Worm (Caenorhabditis elegans): ENCODE measurements around the gene ret-1.

Gene ret-1

DNA sequence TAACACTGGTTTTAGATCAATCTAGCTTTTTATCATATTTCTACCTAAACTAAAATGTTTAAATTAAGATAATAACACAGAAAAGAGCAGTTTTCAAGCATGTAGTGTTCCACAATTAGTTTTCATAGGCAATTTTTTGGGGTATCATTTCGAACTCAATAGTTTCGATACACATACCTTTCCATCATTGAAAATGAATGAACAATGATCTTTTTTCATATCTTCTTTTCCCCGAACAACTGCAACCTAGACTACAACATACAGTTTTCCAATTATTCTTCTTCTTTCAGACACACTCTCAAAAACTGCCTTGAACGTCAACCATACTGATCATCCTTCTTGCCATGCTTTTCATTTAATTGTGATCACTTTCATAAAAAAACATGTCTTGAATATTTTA, 23.1 kb downstream of the ret-1 start, which contains the start of gene W06A7.4:
Gene W06A7.4 (plus strand): TSS at position 301 of the 400 bp plus-strand sequence.
- no peak for TF ChIP-seq unc-62 (GFP tag; optimal IDR thresholded peaks at IDR 0.05)

DNA sequence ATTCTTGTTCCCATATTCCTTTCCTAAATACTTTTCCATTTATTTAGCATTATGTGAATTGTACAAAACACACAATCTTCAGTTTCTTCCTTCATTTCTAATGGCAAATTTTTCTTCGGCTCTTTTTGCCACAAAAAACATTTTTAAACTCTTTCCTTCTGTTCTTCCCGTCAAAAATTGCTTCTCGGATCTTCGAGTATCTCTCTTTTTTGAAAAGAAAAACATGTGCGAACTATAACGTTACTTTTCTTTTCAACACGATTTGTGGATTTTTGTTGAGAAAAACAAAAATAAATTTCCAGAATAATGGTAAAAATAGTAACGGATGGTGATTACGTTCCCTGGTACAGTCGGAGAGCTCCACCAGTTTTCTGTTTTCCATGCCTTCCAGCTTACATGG, 25.7 kb downstream of the ret-1 start, which contains the start of gene W06A7.2:
Gene W06A7.2 (plus strand): TSS at position 301 of the 400 bp plus-strand sequence.
- no peak for TF ChIP-seq unc-62 (GFP tag; optimal IDR thresholded peaks at IDR 0.05)

DNA sequence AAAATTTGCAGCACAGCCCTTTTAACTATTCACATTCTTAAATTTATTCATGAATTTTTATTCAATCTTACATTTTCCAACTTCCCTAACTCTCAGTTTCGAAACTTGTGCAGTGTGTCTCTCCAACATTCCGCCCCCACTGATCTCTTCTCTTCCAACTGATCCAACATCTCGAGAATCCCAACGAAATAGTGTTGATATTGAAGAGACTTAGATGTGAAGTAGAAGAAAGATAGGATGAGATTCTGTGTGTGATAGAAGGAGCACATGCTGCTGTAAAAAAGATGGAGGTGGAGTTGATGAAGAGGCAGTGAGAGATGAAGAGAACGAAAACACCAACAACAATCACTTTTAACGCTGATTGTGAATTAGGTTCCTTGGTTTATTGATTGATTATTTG, 26.9 kb downstream of the ret-1 start:
- TF ChIP-seq unc-62 (GFP tag; optimal IDR thresholded peaks at IDR 0.05) = no peak

DNA sequence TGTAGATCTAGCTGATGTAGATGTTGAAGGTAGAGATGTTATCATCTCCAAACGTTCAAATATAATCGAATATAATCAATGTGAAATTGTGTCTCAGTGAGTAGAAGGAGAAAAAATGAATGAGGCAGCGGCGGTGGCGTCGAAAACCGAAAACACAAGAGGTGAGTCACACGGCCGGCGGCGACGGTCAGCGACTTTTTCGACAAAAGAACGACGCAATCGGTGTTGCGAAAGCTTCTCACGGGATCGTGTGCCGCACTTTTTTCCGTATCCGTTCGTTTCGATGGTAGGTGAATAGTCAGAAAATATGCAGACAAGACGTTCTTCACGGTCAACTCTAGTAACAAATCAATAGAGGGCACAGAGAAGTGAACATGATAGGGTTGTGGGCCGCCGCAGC, 31.7 kb downstream of the ret-1 start, which contains the start of gene rin-1:
Gene rin-1 (minus strand): TSS at position 101 of the 400 bp plus-strand sequence.
- TF ChIP-seq unc-62 (GFP tag; optimal IDR thresholded peaks at IDR 0.05) = no peak

DNA sequence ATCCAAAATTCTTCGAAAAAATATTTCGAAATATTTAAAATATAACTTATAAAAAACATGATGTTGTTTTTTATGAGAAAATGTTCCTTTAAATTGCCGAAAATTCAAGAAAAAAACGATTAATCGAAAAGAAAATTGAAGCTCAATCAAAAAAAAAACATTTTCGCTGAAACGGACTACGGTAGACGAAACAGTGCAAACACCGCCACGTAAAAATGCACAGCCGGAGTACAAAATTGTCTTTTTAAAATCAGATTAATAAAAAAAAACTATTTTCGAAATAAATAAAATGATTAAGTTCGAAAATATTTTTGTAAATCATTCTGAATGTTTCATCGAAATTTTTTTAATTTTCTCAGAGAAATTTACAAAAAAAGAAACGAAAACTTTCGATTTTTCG, 33.6 kb downstream of the ret-1 start:
- no peak for TF ChIP-seq unc-62 (GFP tag; optimal IDR thresholded peaks at IDR 0.05)

DNA sequence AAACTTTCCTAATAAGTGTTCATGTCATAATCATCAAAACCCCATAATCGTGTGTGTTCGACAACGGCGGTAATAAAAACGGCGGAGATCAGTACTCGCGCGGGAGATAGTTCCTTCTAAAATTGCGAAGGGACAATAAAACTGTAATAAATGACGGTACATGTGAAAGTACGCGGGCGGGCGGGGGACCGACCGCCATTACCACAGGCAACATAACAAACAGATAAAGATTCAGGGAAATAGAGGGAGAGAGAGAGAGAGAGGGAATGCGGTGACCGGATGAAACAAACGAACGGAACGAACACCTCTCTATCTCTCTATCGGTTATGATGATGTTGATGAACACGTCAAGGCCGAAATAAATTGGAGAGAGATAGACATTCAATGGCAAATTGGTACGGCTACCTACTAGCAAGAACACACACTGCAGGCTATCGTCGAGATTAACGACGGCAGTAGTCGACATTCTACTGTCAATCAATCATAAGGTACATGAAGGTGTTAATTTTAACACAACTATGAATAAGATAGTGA, 40.9 kb downstream of the ret-1 start:
- TF ChIP-seq unc-62 (GFP tag; optimal IDR thresholded peaks at IDR 0.05) = no peak

DNA sequence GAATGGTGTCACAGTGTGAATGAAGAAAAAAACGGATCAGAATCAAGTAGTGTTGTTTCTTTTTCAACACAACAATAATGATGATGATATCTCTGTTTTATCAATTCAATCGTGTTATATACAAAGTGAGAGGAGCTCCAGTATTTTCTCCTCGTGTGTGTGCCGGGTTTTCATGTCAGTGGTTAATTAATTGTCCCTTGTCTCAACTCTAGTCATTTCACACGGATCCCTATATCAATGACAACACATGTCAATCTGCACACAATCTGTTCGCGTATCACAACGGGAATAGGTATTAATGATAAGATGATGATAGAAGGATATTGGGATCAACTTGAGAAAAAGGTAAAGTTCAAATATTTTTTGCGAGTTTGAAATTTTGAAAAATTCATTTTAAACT, 46.8 kb downstream of the ret-1 start:
- TF ChIP-seq unc-62 (GFP tag; optimal IDR thresholded peaks at IDR 0.05) = no peak

DNA sequence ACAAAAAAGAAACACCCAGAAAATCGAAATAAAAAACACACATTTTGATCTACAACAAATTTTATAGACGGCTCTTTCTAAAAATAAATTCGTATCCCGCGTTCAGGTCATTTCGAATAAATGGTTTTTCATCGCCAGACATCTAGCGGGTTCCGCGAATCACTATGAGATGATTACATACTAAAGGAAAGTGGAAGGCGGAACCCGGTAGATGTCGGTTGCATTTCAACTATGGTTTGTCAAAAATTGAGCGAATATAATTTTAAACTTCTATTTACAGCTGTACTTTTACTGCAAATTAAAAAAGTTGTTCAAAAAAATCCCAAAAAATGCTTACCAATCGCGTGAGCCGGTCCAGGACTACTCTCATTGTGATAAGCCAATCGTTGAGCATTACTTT, 49.3 kb downstream of the ret-1 start:
- TF ChIP-seq unc-62 (GFP tag; optimal IDR thresholded peaks at IDR 0.05) = no peak

DNA sequence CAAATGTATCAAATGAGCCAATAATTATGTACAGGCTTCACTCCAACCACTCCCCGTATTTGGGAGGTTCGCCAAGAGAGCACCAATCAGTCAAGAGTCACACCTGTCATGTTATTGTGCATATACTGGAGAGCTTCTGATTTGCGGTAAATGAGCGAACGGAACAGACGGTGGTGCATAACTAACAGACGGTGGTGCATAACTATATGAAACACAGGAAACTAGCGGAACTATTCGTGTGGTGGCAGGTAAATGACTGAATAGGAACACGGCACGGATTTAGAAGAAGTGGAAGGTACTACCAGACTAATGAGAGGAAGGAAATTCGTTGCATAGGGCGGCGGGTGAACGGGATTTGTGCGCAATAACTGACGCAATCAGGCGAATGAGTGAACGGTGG, 54.2 kb downstream of the ret-1 start:
- TF ChIP-seq unc-62 (GFP tag; optimal IDR thresholded peaks at IDR 0.05) = no peak

DNA sequence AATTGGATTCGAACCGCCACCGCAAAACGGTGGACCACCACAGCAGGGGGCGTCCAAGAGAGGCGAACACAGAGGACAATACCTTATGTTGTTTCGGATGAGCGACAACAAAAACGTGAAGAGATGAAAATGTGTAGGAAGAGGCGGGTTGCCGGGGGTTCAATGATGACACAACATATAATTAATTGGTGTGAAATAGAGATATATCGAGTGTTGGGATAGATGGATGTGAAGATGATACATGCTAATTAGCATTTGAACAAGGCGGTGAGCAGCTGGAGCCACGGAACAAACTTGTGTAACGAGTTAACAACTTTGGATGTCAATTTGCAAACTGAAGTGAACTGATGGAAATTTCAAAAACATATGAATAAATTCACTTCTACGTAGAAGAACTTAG, 54.9 kb downstream of the ret-1 start:
- no peak for TF ChIP-seq unc-62 (GFP tag; optimal IDR thresholded peaks at IDR 0.05)

DNA sequence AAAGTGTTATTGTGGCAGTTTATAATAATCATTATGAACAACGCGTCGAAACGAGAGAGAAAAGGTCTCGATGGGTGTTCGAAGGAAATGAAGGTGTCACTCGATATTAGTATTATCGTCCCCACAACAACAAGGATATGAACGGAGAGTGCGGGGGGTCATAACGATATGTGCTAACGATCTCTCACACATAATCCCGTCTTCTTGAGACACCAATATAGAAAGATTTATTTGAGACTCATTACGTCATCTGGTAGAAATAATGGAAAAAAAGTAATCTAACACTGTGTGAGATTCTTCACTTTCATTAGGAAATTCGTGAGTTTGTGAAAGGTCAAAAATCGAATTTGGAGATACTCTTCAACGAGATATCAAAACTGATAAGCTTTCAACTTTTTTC, 55.5 kb downstream of the ret-1 start:
- TF ChIP-seq unc-62 (GFP tag; optimal IDR thresholded peaks at IDR 0.05) = no peak

DNA sequence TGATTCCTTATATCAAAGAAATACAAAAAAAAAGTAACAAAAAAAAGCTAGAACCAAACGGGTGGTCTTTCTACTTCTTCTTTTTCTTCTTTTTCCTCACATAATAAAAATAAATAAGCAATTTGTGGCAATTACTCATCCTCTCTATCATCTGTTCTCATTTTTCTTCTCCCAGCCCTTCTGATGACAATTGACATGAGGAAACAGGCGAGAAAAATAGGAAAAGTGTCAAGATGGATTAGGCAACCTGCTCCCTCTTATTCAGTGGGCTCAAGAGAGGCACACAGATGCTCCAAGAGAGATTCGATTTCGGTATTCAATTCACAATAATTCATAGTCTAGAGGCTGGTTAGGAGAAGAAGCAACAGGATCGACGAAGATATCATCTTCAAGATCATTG, 56.4 kb downstream of the ret-1 start:
- TF ChIP-seq unc-62 (GFP tag; optimal IDR thresholded peaks at IDR 0.05) = no peak

DNA sequence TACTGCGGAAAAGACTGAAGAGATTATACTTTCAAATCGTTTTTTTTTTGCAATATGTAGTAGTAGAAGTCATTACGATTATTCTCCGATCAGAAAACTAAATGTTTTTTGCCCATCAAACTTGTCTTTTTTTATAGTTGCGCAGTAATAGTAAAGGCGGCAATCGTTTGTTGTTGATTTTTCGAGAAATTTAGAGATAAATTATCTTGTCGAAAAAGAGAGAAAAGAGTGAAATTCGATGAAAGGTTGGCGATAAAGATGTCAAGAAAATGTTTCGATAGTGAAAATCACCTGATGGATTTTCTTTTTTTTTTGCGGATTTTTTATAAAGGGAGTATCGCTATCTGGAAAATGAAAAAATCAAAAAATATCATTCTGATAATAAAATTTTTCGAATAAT, 58.8 kb downstream of the ret-1 start:
- TF ChIP-seq unc-62 (GFP tag; optimal IDR thresholded peaks at IDR 0.05) = no peak

DNA sequence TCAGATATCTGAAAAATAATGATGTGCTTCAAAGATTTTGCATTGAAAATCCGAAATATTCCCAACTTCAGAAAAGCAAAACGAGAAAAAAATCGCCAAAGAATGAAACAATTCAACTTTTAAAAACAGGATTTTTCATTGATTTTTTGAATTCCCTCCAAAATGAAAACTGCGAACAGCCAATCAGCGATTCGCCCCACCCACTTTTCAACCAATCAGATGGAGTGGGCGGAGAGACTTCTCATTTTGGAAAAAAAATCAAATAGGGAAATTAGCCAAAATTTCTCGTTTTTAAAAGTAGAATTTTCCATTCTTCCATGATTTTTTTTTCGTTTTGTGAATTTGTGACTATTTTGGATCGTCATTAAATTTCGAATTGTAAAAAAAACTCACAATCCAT, 62.4 kb downstream of the ret-1 start:
- no peak for TF ChIP-seq unc-62 (GFP tag; optimal IDR thresholded peaks at IDR 0.05)

DNA sequence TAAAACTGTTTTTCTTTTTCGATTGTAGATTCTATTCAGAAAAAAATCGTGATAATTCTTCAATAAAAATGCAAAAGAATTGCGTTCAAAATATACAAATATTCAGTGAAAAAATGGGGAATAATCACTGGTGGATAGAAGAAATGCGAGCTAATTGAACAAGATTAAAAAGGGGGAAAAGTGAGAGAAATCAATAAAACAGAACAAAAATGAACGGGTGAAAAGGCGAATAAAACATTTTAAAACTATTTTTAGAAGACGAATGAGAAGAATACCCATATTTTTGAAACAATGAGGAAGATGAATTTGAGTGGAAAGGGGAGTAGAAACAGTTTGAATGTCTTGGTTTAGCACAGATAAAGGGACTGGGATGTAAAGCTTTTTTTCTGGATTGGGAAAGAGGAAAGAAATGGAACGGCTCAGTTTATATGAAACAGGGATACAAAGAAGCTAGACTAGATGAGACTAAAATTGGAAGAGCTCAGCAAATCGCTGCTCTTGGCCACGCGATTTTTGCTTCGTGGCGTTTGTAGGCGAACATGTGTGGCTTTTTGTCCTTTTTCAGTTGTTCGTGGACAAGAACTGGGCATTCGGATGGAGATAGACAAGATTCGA, 62.9 kb downstream of the ret-1 start, which contains the start of gene Y50E8A.12:
Gene Y50E8A.12 (minus strand): TSS at position 51 of the 615 bp plus-strand sequence.
- no peak for TF ChIP-seq unc-62 (GFP tag; optimal IDR thresholded peaks at IDR 0.05)

DNA sequence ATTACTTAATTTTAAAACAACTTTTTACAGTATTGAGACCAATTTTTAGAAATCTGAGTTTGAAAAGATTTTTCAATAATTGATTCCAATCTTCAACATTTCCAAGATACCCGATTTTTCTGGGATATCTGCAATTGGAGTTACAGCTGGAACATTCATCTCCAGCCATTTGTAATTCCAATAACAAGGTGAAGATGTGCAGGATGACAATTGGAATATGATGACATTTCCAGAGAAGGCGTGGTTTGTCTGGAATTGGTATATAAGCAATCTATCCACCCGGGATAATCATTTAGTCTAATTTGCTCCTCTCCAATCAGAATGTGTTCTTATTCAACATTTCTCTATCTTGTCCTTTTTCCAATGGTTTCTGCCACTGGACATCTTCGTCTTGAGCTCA, 66.1 kb downstream of the ret-1 start, which contains the start of gene Y50E8A.11:
Gene Y50E8A.11 (plus strand): TSS at position 301 of the 400 bp plus-strand sequence.
- no peak for TF ChIP-seq unc-62 (GFP tag; optimal IDR thresholded peaks at IDR 0.05)

DNA sequence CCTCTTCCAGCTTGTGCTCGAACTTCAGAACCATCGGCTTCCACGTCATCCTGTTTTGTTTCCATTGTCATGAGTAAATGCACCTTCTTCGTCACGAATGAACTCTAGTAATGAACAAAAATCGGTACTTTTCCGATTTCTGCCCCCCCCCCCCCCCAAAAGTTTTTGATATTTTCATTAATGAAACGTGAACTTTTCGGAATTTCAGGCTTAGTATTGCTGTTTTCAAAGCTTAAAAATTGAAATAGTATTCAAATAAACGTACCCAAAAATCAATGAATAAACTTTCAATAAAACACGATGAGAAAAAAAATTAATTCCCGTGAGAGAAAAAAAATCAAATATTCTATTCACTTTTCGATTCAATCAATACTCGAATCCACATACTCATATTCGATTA, 67.6 kb downstream of the ret-1 start, which contains the start of the genes scrm-7 and Y50E8A.10:
Gene scrm-7 (minus strand): TSS at position 101 of the 400 bp plus-strand sequence.
Gene Y50E8A.10 (plus strand): TSS at position 353 of the 400 bp plus-strand sequence.
- no peak for TF ChIP-seq unc-62 (GFP tag; optimal IDR thresholded peaks at IDR 0.05)

Measured in whole organism, dauer.